Worm (Caenorhabditis elegans): ENCODE results near the gene nhr-21.

The nhr-21 gene

ce11 chrII:7340703-7341102, 1.7 kb downstream of the nhr-21 start:
- TF ChIP-seq ztf-1 (GFP tag; conservative IDR thresholded peaks at IDR 0.05) = no peak
- no peak for TF ChIP-seq snpc-4 (tag; optimal IDR thresholded peaks at IDR 0.05)
- no peak for TF ChIP-seq ZK546.5 (tag; optimal IDR thresholded peaks at IDR 0.05)
- no peak for TF ChIP-seq F13H6.1 (tag; optimal IDR thresholded peaks at IDR 0.05)
- TF ChIP-seq mab-5 (tag; optimal IDR thresholded peaks at IDR 0.05) = no peak
- TF ChIP-seq dmd-4 (tag; optimal IDR thresholded peaks at IDR 0.05) = no peak
- TF ChIP-seq elt-1 (tag; optimal IDR thresholded peaks at IDR 0.05) = no peak
- TF ChIP-seq nhr-77 (tag; optimal IDR thresholded peaks at IDR 0.05) = no peak
- TF ChIP-seq alr-1 (tag; optimal IDR thresholded peaks at IDR 0.05) = no peak
- TF ChIP-seq skn-1 (tag; optimal IDR thresholded peaks at IDR 0.05) = no peak
- TF ChIP-seq unc-39 (tag; optimal IDR thresholded peaks at IDR 0.05) = no peak
- no peak for TF ChIP-seq unc-55 (GFP tag; optimal IDR thresholded peaks at IDR 0.05)
- no peak for TF ChIP-seq R02D3.7 (tag; optimal IDR thresholded peaks at IDR 0.05)
- TF ChIP-seq blmp-1 (tag; optimal IDR thresholded peaks at IDR 0.05; ENCODE audit: insufficient read depth) = no peak
- no peak for TF ChIP-seq crh-2 (tag; optimal IDR thresholded peaks at IDR 0.05)
- no peak for TF ChIP-seq lin-11 (tag; optimal IDR thresholded peaks at IDR 0.05)

DNA sequence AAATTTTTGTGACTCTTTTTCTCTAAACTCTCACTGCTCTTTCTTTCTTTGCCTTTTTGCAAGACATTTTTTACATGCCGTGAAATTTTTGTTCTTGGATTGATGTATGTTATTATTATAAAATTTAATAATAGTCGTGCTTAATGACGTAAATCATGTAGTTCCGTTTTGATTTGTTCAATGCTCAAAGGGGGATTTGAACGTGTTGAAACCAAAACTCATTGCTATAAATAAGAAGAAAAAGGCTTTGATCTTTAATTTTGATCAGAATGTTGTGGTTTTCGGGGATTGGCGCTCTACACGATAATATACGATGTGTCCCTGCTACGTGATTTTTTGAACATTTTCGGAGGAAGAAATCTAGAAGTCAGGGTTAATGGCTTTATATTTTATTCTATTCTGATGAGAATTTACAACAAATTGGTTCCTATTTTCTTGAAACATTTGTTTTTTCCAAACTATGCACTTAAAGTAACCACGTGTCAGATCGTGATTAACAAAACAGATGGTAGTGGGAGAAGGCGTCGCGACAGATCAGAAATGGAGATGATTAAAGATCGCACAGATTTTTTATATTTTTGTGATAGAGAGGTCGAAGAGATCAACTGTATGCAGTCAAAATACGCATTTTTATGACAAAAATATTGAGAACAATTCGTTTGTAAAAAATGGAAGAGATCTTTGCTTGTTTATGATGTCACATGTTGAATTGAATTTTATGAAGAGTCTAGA, 2.7 kb downstream of the nhr-21 start:
- peak; percentile 10 for TF ChIP-seq nhr-25 (tag; optimal IDR thresholded peaks at IDR 0.05)
- TF ChIP-seq mdl-1 (tag; optimal IDR thresholded peaks at IDR 0.05) = no peak
- TF ChIP-seq mbf-1 (tag; optimal IDR thresholded peaks at IDR 0.05) = no peak
- no peak for TF ChIP-seq nhr-10 (tag; optimal IDR thresholded peaks at IDR 0.05)
- TF ChIP-seq ama-1 (optimal IDR thresholded peaks at IDR 0.05) = no peak
- TF ChIP-seq F13H6.1 (tag; optimal IDR thresholded peaks at IDR 0.05) = no peak
- TF ChIP-seq sma-9 (GFP tag; optimal IDR thresholded peaks at IDR 0.05) = peak; percentile 30
- TF ChIP-seq sma-9 (tag; optimal IDR thresholded peaks at IDR 0.05) = no peak
- TF ChIP-seq lsy-2 (tag; optimal IDR thresholded peaks at IDR 0.05) = peak in 1 of 2 experiments; percentile 16
- no peak for TF ChIP-seq unc-39 (tag; optimal IDR thresholded peaks at IDR 0.05)
- TF ChIP-seq crh-2 (tag; optimal IDR thresholded peaks at IDR 0.05) = peak; percentile 20
- no peak for TF ChIP-seq R02D3.7 (tag; optimal IDR thresholded peaks at IDR 0.05)
- TF ChIP-seq ztf-4 (tag; optimal IDR thresholded peaks at IDR 0.05) = no peak
- no peak for TF ChIP-seq nhr-12 (tag; optimal IDR thresholded peaks at IDR 0.05)
- TF ChIP-seq snpc-4 (tag; optimal IDR thresholded peaks at IDR 0.05) = no peak
- no peak for TF ChIP-seq sem-4 (tag; optimal IDR thresholded peaks at IDR 0.05)
- no peak for TF ChIP-seq skn-1 (tag; optimal IDR thresholded peaks at IDR 0.05)
- TF ChIP-seq ZK546.5 (tag; optimal IDR thresholded peaks at IDR 0.05) = no peak
- no peak for TF ChIP-seq gmeb-1 (tag; optimal IDR thresholded peaks at IDR 0.05)
- TF ChIP-seq aly-2 (tag; optimal IDR thresholded peaks at IDR 0.05) = no peak
- no peak for TF ChIP-seq nhr-237 (tag; optimal IDR thresholded peaks at IDR 0.05)
- TF ChIP-seq sma-3 (GFP tag; optimal IDR thresholded peaks at IDR 0.05) = no peak
- no peak for TF ChIP-seq unc-55 (GFP tag; optimal IDR thresholded peaks at IDR 0.05)
- TF ChIP-seq nhr-129 (tag; optimal IDR thresholded peaks at IDR 0.05) = no peak
- no peak for TF ChIP-seq lin-11 (tag; optimal IDR thresholded peaks at IDR 0.05)

DNA sequence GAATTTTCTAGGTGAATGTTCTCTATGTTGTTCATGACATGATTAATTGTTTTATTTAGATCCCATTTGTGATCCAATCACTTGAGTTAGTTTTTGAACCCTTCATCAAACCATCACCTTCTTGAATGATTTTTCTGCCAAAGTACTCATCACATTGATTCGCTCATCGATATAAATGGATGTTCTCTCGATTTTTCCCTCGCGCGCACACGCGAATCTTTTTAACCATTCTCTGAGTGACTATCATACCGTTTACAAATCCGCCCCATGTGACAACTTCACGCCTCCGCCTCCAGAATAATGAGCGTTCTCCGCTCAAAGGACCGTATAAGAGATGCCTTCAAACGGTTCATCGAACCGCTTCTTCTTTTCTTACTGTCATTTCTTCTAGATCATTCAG, 3.9 kb downstream of the nhr-21 start:
- TF ChIP-seq nhr-129 (tag; optimal IDR thresholded peaks at IDR 0.05) (peak; percentile 38), elt-1 (tag; optimal IDR thresholded peaks at IDR 0.05) (no peak), nhr-6 (tag; optimal IDR thresholded peaks at IDR 0.05) (no peak), blmp-1 (tag; optimal IDR thresholded peaks at IDR 0.05; ENCODE audit: insufficient read depth) (peak; percentile 68), nhr-10 (tag; optimal IDR thresholded peaks at IDR 0.05) (no peak), ama-1 (optimal IDR thresholded peaks at IDR 0.05) (peak; percentile 60), elt-3 (tag; optimal IDR thresholded peaks at IDR 0.05) (no peak), sma-3 (GFP tag; optimal IDR thresholded peaks at IDR 0.05) (peak; percentile 49), R02D3.7 (tag; optimal IDR thresholded peaks at IDR 0.05) (no peak), sma-9 (GFP tag; optimal IDR thresholded peaks at IDR 0.05) (peak; percentile 80), sma-9 (tag; optimal IDR thresholded peaks at IDR 0.05) (no peak), nhr-25 (tag; optimal IDR thresholded peaks at IDR 0.05) (peak; percentile 33), mab-5 (tag; optimal IDR thresholded peaks at IDR 0.05) (no peak), crh-2 (tag; optimal IDR thresholded peaks at IDR 0.05) (peak; percentile 40), mdl-1 (tag; optimal IDR thresholded peaks at IDR 0.05) (peak in 1 of 2 experiments; percentile 82), nhr-11 (tag; optimal IDR thresholded peaks at IDR 0.05) (no peak), sem-4 (tag; optimal IDR thresholded peaks at IDR 0.05) (no peak), gmeb-1 (tag; optimal IDR thresholded peaks at IDR 0.05) (peak; percentile 23), peb-1 (tag; optimal IDR thresholded peaks at IDR 0.05) (no peak), egl-27 (tag; optimal IDR thresholded peaks at IDR 0.05) (no peak)
